Fruit fly (Drosophila melanogaster): ENCODE data around the gene CG12991.

The CG12991 gene

DNA sequence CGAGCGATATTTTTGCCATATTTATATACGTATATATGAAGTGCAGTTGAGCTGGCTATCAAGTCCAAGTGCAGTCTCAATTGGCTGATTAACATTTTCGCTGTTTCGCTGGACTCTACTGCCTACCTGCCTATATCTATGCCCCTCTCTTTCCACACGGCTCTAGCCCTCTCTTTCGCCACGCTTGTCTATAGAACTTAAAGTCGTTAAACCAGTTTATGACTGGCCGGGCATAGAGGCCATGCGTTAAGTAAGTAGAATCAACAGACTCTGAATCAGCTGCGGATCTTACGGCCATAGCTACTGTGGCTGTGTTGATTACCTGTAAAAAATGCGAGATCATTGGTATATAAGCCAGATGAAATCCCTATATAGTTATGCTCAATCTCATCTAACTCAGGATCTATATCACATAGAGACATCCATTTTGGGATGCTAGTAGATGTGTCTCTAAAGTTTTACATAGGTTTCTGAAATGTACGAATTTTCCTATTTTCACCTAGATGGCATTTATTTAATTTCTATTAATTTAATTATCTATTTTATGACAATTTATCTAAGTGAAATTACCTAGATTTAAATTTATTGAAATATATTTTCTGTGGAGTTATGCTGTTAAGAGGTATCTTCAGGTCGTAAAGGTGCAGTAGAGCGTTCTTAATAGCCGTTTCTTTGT is 2.1 kb downstream of the CG12991 start (continued):
- no peak for TF ChIP-seq crp (GFP tag; optimal IDR thresholded peaks at IDR 0.05)
- peak; percentile 47 for TF ChIP-seq CG15601 (tag; optimal IDR thresholded peaks at IDR 0.05)
- no peak for TF ChIP-seq wek (GFP tag; optimal IDR thresholded peaks at IDR 0.05)
- peak; percentile 66 for TF ChIP-seq CG2712 (tag; optimal IDR thresholded peaks at IDR 0.05)
- no peak for TF ChIP-seq grn (GFP tag; optimal IDR thresholded peaks at IDR 0.05)
- no peak for TF ChIP-seq gt (GFP tag; IDR thresholded peaks at IDR 0.05)
- no peak for TF ChIP-seq CG12299 (tag; optimal IDR thresholded peaks at IDR 0.05)
- TF ChIP-seq CG8924 (tag; optimal IDR thresholded peaks at IDR 0.05), result peak; percentile 46
- no peak for TF ChIP-seq sima (GFP tag; optimal IDR thresholded peaks at IDR 0.05)
- TF ChIP-seq ERR (GFP tag; optimal IDR thresholded peaks at IDR 0.05), result no peak
- peak; percentile 9 for TF ChIP-seq az2 (GFP tag; optimal IDR thresholded peaks at IDR 0.05)
- TF ChIP-seq CG2199 (GFP tag; IDR thresholded peaks at IDR 0.05), result no peak
- TF ChIP-seq bbx (GFP tag; IDR thresholded peaks at IDR 0.05; ENCODE audit: partially characterized antibody), result no peak
- TF ChIP-seq gem (tag; optimal IDR thresholded peaks at IDR 0.05), result peak; percentile 71
- no peak for TF ChIP-seq vfl (GFP tag; optimal IDR thresholded peaks at IDR 0.05)
- TF ChIP-seq CG4424 (GFP tag; optimal IDR thresholded peaks at IDR 0.05), result peak; percentile 28
- TF ChIP-seq Nf-YB (GFP tag; optimal IDR thresholded peaks at IDR 0.05), result peak; percentile 43
- TF ChIP-seq stwl (tag; optimal IDR thresholded peaks at IDR 0.05), result no peak
- TF ChIP-seq D19B (GFP tag; optimal IDR thresholded peaks at IDR 0.05), result peak; percentile 90
- no peak for TF ChIP-seq D (optimal IDR thresholded peaks at IDR 0.05)
- TF ChIP-seq D (GFP tag; optimal IDR thresholded peaks at IDR 0.05), result peak; percentile 44
- TF ChIP-seq CG16815 (GFP tag; optimal IDR thresholded peaks at IDR 0.05), result peak; percentile 7
- TF ChIP-seq CG9437 (GFP tag; optimal IDR thresholded peaks at IDR 0.05), result peak; percentile 17
- TF ChIP-seq D19A (tag; optimal IDR thresholded peaks at IDR 0.05), result peak; percentile 33
- TF ChIP-seq mld (GFP tag; IDR thresholded peaks at IDR 0.05; ENCODE audit: partially characterized antibody), result no peak
- peak; percentile 75 for TF ChIP-seq sens (GFP tag)
- TF ChIP-seq CG9727 (GFP tag; optimal IDR thresholded peaks at IDR 0.05), result peak; percentile 71
- TF ChIP-seq Ssrp (tag; optimal IDR thresholded peaks at IDR 0.05), result peak; percentile 50
- TF ChIP-seq CG14710 (tag; optimal IDR thresholded peaks at IDR 0.05), result peak; percentile 57
- TF ChIP-seq gfzf (GFP tag; optimal IDR thresholded peaks at IDR 0.05), result no peak
- no peak for TF ChIP-seq CG3281 (GFP tag; optimal IDR thresholded peaks at IDR 0.05)
- TF ChIP-seq Nf-YC (tag; optimal IDR thresholded peaks at IDR 0.05), result peak; percentile 71
- no peak for TF ChIP-seq CG18764 (GFP tag; optimal IDR thresholded peaks at IDR 0.05)
- TF ChIP-seq CG6689 (GFP tag; IDR thresholded peaks at IDR 0.05), result 0 out of 2 replicates have a peak, but pooled peaks have one; percentile 8

DNA sequence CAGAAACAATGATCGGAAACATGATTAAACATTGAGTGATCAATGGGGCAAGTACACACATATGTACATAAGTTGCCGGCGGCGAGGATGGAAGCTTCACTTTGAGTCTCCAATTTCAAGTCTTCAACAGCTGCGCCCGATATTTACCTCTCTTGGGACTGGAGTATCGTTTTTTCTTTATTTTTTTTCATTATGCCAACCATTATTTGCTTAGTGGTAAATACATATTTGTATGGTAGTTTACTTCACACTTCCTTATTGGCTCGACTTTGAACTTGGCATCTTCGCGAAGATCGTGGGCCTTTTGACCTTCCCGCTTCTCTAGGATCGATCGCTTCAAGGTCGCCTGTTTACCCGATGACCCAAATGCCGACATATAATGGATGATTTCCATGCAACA is 3.0 kb downstream of the CG12991 start:
- TF ChIP-seq org-1 (GFP tag; optimal IDR thresholded peaks at IDR 0.05), result peak; percentile 21
- TF ChIP-seq Usf (GFP tag; optimal IDR thresholded peaks at IDR 0.05), result no peak
- no peak for TF ChIP-seq pita (GFP tag; optimal IDR thresholded peaks at IDR 0.05)
- TF ChIP-seq seq (GFP tag; IDR thresholded peaks at IDR 0.05), result peak; percentile 53; the same call in 1 of the 2 replicates
- no peak for TF ChIP-seq dan (GFP tag; IDR thresholded peaks at IDR 0.05)
- TF ChIP-seq zen (tag; optimal IDR thresholded peaks at IDR 0.05), result no peak
- TF ChIP-seq CrebB (tag; optimal IDR thresholded peaks at IDR 0.05), result no peak
- peak; percentile 8 for TF ChIP-seq Mes4 (GFP tag; optimal IDR thresholded peaks at IDR 0.05)
- TF ChIP-seq hbn (GFP tag; IDR thresholded peaks at IDR 0.05; ENCODE audit: partially characterized antibody), result no peak
- no peak for TF ChIP-seq Dfd (GFP tag; optimal IDR thresholded peaks at IDR 0.05)
- no peak for TF ChIP-seq CG31388 (GFP tag; optimal IDR thresholded peaks at IDR 0.05)
- TF ChIP-seq tgo (GFP tag; IDR thresholded peaks at IDR 0.05), result peak; percentile 26; the same call in 1 of the 3 replicates
- TF ChIP-seq CG6254 (GFP tag; optimal IDR thresholded peaks at IDR 0.05), result no peak
- no peak for TF ChIP-seq Dll (GFP tag; IDR thresholded peaks at IDR 0.05; ENCODE audit: partially characterized antibody)
- no peak for TF ChIP-seq ato (GFP tag; IDR thresholded peaks at IDR 0.05; ENCODE audit: partially characterized antibody)
- TF ChIP-seq CG18262 (tag; optimal IDR thresholded peaks at IDR 0.05), result no peak
- TF ChIP-seq CG5245 (GFP tag; optimal IDR thresholded peaks at IDR 0.05), result no peak
- peak; percentile 48 for TF ChIP-seq CG17568 (GFP tag; optimal IDR thresholded peaks at IDR 0.05)

All from whole organism, embryonic.